Worm (Caenorhabditis elegans) whole organism, mixed stage, embryonic: Measurements from ENCODE around the gene sup-18.

Source experiments
- M03D4.4 ChIP-seq: sonication (generic microtip); optimal IDR thresholded peaks from 2 replicates; lab custom pipeline; 2017; ENCODE audit warnings: mild to moderate bottlenecking, missing genetic modification characterization, missing compliant biosample characterization
- bed-3 ChIP-seq: fragments of 200-800 bp; sonication (Bioruptor generic); optimal IDR thresholded peaks from 3 replicates; lab custom pipeline; 2018; ENCODE audit warnings: mild to moderate bottlenecking, missing genetic modification characterization, moderate library complexity, missing compliant biosample characterization
- blmp-1 ChIP-seq: fragments of 150-350 bp; optimal IDR thresholded peaks from 2 replicates; lab custom pipeline; 2014; ENCODE audit warnings: missing biosample characterization, missing genetic modification characterization
- ceh-39 ChIP-seq: fragments of 150-350 bp; optimal IDR thresholded peaks from 2 replicates; lab custom pipeline; 2014; ENCODE audit warnings: missing biosample characterization, missing genetic modification characterization
- ceh-43 ChIP-seq: fragments of 200-800 bp; sonication (Bioruptor generic); optimal IDR thresholded peaks from 2 replicates; lab custom pipeline; 2018; ENCODE audit warnings: mild to moderate bottlenecking, missing genetic modification characterization, moderate library complexity, missing compliant biosample characterization
- ceh-83 ChIP-seq: fragments of 200-800 bp; sonication (Bioruptor generic); optimal IDR thresholded peaks from 2 replicates; lab custom pipeline; 2018; ENCODE audit warnings: mild to moderate bottlenecking, missing genetic modification characterization, missing compliant biosample characterization
- cnd-1 ChIP-seq: fragments of 200-800 bp; sonication (Bioruptor generic); optimal IDR thresholded peaks from 2 replicates; lab custom pipeline; 2018; ENCODE audit warnings: mild to moderate bottlenecking, missing genetic modification characterization, missing compliant biosample characterization
- drap-1 ChIP-seq: fragments of 200-800 bp; sonication (Bioruptor generic); optimal IDR thresholded peaks from 3 replicates; lab custom pipeline; 2018; ENCODE audit warnings: mild to moderate bottlenecking, missing genetic modification characterization, missing compliant biosample characterization
- elt-1 ChIP-seq: sonication (generic microtip); optimal IDR thresholded peaks from 2 replicates; lab custom pipeline; 2017; ENCODE audit warnings: missing genetic modification characterization, mild to moderate bottlenecking, missing compliant biosample characterization, antibody characterized with exemption, moderate library complexity, borderline replicate concordance; ENCODE audit not compliant: insufficient read depth
- elt-3 ChIP-seq: fragments of 150-350 bp; optimal IDR thresholded peaks from 2 replicates; lab custom pipeline; 2014; ENCODE audit warnings: missing biosample characterization, missing genetic modification characterization
- ham-2 ChIP-seq: fragments of 200-800 bp; sonication (Bioruptor generic); optimal IDR thresholded peaks from 2 replicates; lab custom pipeline; 2018; ENCODE audit warnings: mild to moderate bottlenecking, missing genetic modification characterization, missing compliant biosample characterization
- hlh-1 ChIP-seq: fragments of 150-350 bp; optimal IDR thresholded peaks from 2 replicates; lab custom pipeline; 2014; ENCODE audit warnings: missing biosample characterization, missing genetic modification reagents, missing genetic modification characterization
- lin-13 ChIP-seq: fragments of 150-350 bp; optimal IDR thresholded peaks from 2 replicates; lab custom pipeline; 2014; ENCODE audit warnings: missing biosample characterization, missing genetic modification characterization
- lin-32 ChIP-seq: fragments of 200-800 bp; sonication (Bioruptor generic); optimal IDR thresholded peaks from 2 replicates; lab custom pipeline; 2018; ENCODE audit warnings: mild to moderate bottlenecking, missing genetic modification characterization, missing compliant biosample characterization
- lsy-2 ChIP-seq: fragments of 150-350 bp; optimal IDR thresholded peaks from 2 replicates; lab custom pipeline; 2014; ENCODE audit warnings: missing biosample characterization, missing genetic modification characterization
- mab-5 ChIP-seq: fragments of 150-350 bp; optimal IDR thresholded peaks from 2 replicates; lab custom pipeline; 2014; ENCODE audit warnings: missing biosample characterization, missing genetic modification characterization
- mep-1 ChIP-seq: fragments of 150-350 bp; optimal IDR thresholded peaks from 2 replicates; lab custom pipeline; 2017; ENCODE audit warnings: missing biosample characterization, missing genetic modification reagents, missing genetic modification characterization, inconsistent platforms
- mls-2 ChIP-seq: sonication (generic microtip); optimal IDR thresholded peaks from 2 replicates; lab custom pipeline; 2016; ENCODE audit warnings: mild to moderate bottlenecking, missing genetic modification characterization, moderate library complexity, missing compliant biosample characterization
- nhr-12 ChIP-seq: fragments of 150-350 bp; optimal IDR thresholded peaks from 2 replicates; lab custom pipeline; 2014; ENCODE audit warnings: missing biosample characterization, missing genetic modification characterization
- nhr-2 ChIP-seq: fragments of 150-350 bp; optimal IDR thresholded peaks from 2 replicates; lab custom pipeline; 2014; ENCODE audit warnings: missing biosample characterization, missing genetic modification characterization
- nhr-237 ChIP-seq: fragments of 150-350 bp; optimal IDR thresholded peaks from 2 replicates; lab custom pipeline; 2014; ENCODE audit warnings: missing biosample characterization, missing genetic modification characterization
- nhr-28 ChIP-seq: fragments of 150-350 bp; optimal IDR thresholded peaks from 2 replicates; lab custom pipeline; 2014; ENCODE audit warnings: missing biosample characterization, missing genetic modification characterization
- pha-4 ChIP-seq: fragments of 150-350 bp; optimal IDR thresholded peaks from 2 replicates; lab custom pipeline; 2018; ENCODE audit warnings: missing biosample characterization, missing genetic modification reagents, missing genetic modification characterization
- sptf-1 ChIP-seq: sonication (generic microtip); optimal IDR thresholded peaks from 2 replicates; lab custom pipeline; 2017; ENCODE audit warnings: mild to moderate bottlenecking, missing genetic modification characterization, moderate library complexity, missing compliant biosample characterization
- tbx-8 ChIP-seq: fragments of 200-800 bp; sonication (Bioruptor generic); optimal IDR thresholded peaks from 2 replicates; lab custom pipeline; 2018; ENCODE audit warnings: mild to moderate bottlenecking, missing genetic modification characterization, moderate library complexity, missing compliant biosample characterization
- unc-120 ChIP-seq: sonication (generic microtip); optimal IDR thresholded peaks from 2 replicates; lab custom pipeline; 2017; ENCODE audit warnings: missing genetic modification characterization, missing compliant biosample characterization; ENCODE audit not compliant: poor library complexity, severe bottlenecking
- unc-39 ChIP-seq: fragments of 150-350 bp; optimal IDR thresholded peaks from 2 replicates; lab custom pipeline; 2014; ENCODE audit warnings: missing biosample characterization, missing genetic modification characterization
- unc-62 ChIP-seq: fragments of 150-350 bp; optimal IDR thresholded peaks from 2 replicates; lab custom pipeline; 2014; ENCODE audit warnings: missing biosample characterization, missing genetic modification reagents, missing genetic modification characterization
- zip-8 ChIP-seq: fragments of 150-350 bp; optimal IDR thresholded peaks from 2 replicates; lab custom pipeline; 2014; ENCODE audit warnings: missing biosample characterization, missing genetic modification characterization

The sup-18 gene

DNA sequence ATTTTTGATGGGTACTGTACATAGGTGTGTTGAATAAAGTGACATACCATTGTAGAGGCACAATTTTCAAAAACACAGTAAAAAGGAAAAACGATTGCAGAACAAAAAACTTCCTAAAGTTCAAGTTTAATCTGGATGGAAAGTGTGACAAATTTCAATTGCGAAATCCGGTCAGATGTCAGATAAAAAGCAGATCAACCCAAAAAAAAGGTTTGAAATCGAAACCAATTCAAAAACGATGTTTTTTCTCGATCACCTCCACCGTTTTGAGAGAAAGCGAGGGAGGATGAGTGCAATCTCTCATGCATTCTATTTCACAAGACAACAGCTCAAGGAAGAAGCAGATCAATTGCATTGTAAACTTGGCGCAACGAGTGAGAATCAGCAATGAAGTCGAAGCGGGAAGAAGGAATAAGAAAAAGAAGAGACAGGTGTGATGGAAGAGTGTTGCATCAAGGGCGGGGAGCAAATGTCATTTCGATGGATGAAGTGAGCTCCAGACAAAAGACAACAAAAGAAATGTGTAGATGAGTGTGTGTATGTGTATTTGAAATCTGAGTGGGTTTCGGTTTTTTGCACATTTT, 1.5 kb upstream of the sup-18 start:
- peak; percentile 57 for TF ChIP-seq unc-120 (tag; lab: Kevin White, UChicago)
- peak; percentile 46 for TF ChIP-seq unc-62
- TF ChIP-seq nhr-28, result no peak
- peak; percentile 75 for TF ChIP-seq hlh-1

DNA sequence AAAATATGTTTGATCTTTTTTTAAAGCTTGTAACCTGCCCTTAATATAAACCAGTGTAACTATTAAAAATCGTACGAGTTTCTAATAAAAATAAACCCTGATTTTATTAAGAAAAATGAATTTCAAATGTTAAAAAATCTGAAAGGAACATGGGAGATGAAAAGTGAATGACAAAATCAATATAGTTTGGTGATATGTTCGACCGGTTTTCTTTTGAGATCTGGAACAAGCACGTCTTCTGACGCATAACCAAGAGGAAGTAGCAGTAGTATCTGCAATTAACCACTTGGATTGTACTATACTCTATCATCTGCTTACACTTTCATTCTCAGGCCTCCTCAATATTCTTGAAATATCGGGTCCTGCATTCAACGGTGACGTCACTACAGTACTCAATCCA, 1.6 kb downstream of the sup-18 start:
- TF ChIP-seq drap-1 (GFP tag; lab: Kevin White, UChicago) (no peak), cnd-1 (no peak), mab-5 (tag; lab: Kevin White, UChicago) (no peak), ceh-43 (GFP tag; lab: Kevin White, UChicago) (no peak), mls-2 (tag; lab: Kevin White, UChicago) (no peak), bed-3 (GFP tag; lab: Kevin White, UChicago) (no peak), ham-2 (GFP tag; lab: Kevin White, UChicago) (no peak), lin-13 (tag; lab: Kevin White, UChicago) (no peak), elt-3 (tag; lab: Kevin White, UChicago) (no peak), elt-1 (tag; lab: Kevin White, UChicago) (no peak)

ce11 chrIII:7873481-7873880, 5.2 kb downstream of the sup-18 start, which contains the start of gene tyr-1:
tyr-1 (plus strand) TSS chrIII:7873781.
- no peak for TF ChIP-seq mab-5 (tag; lab: Kevin White, UChicago)
- no peak for TF ChIP-seq ham-2 (GFP tag; lab: Kevin White, UChicago)
- no peak for TF ChIP-seq nhr-237
- TF ChIP-seq blmp-1 (tag; lab: Kevin White, UChicago), result no peak
- no peak for TF ChIP-seq lin-32 (GFP tag; lab: Kevin White, UChicago)
- no peak for TF ChIP-seq elt-1 (tag; lab: Kevin White, UChicago)
- TF ChIP-seq lsy-2, result no peak
- TF ChIP-seq zip-8, result no peak
- no peak for TF ChIP-seq nhr-12 (tag; lab: Kevin White, UChicago)
- TF ChIP-seq ceh-43 (GFP tag; lab: Kevin White, UChicago), result no peak
- no peak for TF ChIP-seq M03D4.4
- no peak for TF ChIP-seq ceh-83 (GFP tag; lab: Kevin White, UChicago)
- TF ChIP-seq unc-39 (tag; lab: Kevin White, UChicago), result no peak
- no peak for TF ChIP-seq unc-120 (tag; lab: Kevin White, UChicago)
- TF ChIP-seq nhr-28, result no peak
- no peak for TF ChIP-seq sptf-1 (tag; lab: Kevin White, UChicago)
- TF ChIP-seq drap-1 (GFP tag; lab: Kevin White, UChicago), result no peak
- no peak for TF ChIP-seq tbx-8 (GFP tag; lab: Kevin White, UChicago)
- TF ChIP-seq nhr-2, result no peak

DNA sequence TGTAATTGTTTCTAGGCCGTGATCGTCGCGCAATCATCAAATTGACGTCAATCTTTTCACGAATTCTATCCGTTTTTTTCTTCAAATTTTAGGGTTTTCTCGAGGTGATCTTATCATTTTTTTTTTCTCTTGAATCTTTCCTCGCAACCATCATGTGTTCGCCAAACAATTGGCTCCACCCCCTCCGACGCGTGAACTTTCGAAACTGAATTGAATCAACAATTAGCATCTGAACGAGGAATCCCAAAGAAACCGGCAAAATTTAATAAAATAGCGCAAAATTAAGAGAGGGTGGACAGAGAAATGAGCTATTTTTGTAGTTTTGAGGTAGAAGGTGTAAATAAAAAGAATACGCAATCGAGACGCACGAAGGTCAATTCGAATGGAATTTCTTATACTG, 5.9 kb downstream of the sup-18 start:
- no peak for TF ChIP-seq lin-32 (GFP tag; lab: Kevin White, UChicago)

- TF ChIP-seq pha-4 (no peak), unc-62 (no peak), ceh-39 (no peak)
Observed at ce11 chrIII:7866189-7866588, 12.5 kb downstream of the sup-18 start, which contains the start of gene cup-4. cup-4 (plus strand) TSS chrIII:7866489.

- no peak for TF ChIP-seq zip-8
- no peak for TF ChIP-seq mep-1 (tag; lab: Kevin White, UChicago)
- no peak for TF ChIP-seq cnd-1
- no peak for TF ChIP-seq lin-13 (tag; lab: Kevin White, UChicago)
- no peak for TF ChIP-seq pha-4
- TF ChIP-seq mab-5 (tag; lab: Kevin White, UChicago), result no peak
- TF ChIP-seq bed-3 (GFP tag; lab: Kevin White, UChicago), result no peak
Observed at ce11 chrIII:7865238-7865761, 13.4 kb downstream of the sup-18 start, which contains the start of gene slc-17.3. slc-17.3 (minus strand) TSS chrIII:7865288.
